Fruit fly (Drosophila melanogaster) whole organism, wandering third instar larva: ENCODE results near the gene CG7231.

Experiments
- Abd-B ChIP-seq: fragments of >200 bp; optimal IDR thresholded peaks from 2 replicates; lab custom pipeline; 2017; ENCODE audit warnings: missing biosample characterization, missing genetic modification characterization
- CG32264 ChIP-seq: fragments of 200-800 bp; sonication (Bioruptor generic); optimal IDR thresholded peaks from 2 replicates; lab custom pipeline; 2016; ENCODE audit warnings: missing biosample characterization, missing genetic modification characterization
- CG9705 ChIP-seq: fragments of 200-800 bp; sonication (Bioruptor generic); optimal IDR thresholded peaks from 2 replicates; lab custom pipeline; 2018; ENCODE audit warnings: missing biosample characterization, mild to moderate bottlenecking, missing genetic modification characterization
- CrebA ChIP-seq: fragments of 200-800 bp; sonication (Bioruptor generic); optimal IDR thresholded peaks from 2 replicates; lab custom pipeline; 2016; ENCODE audit warnings: missing biosample characterization, mild to moderate bottlenecking, missing genetic modification characterization, borderline replicate concordance
- Dfd ChIP-seq: fragments of >200 bp; optimal IDR thresholded peaks from 2 replicates; lab custom pipeline; 2017; ENCODE audit warnings: missing biosample characterization, missing genetic modification characterization
- Dif ChIP-seq: fragments of 200-275, 200-300 bp; sonication (Bioruptor generic); optimal IDR thresholded peaks from 2 replicates; lab custom pipeline; 2018; ENCODE audit warnings: missing biosample characterization, missing genetic modification characterization; ENCODE audit not compliant: partially characterized antibody
- GATAd ChIP-seq: sonication (Bioruptor generic); optimal IDR thresholded peaks from 2 replicates; lab custom pipeline; 2016; ENCODE audit warnings: missing biosample characterization, missing genetic modification characterization
- HLH106 ChIP-seq: fragments of 200-800 bp; optimal IDR thresholded peaks from 3 replicates; lab custom pipeline; 2019; ENCODE audit warnings: missing biosample characterization, mild to moderate bottlenecking, missing genetic modification characterization, moderate library complexity
- Hnf4 ChIP-seq: fragments of 200-800 bp; sonication (Bioruptor generic); optimal IDR thresholded peaks from 2 replicates; lab custom pipeline; 2016; ENCODE audit warnings: missing biosample characterization, mild to moderate bottlenecking, missing genetic modification characterization
- Hr78 ChIP-seq: fragments of >200 bp; optimal IDR thresholded peaks from 2 replicates; lab custom pipeline; 2017; ENCODE audit warnings: missing biosample characterization, missing genetic modification characterization
- Hr83 ChIP-seq: fragments of 200-300 bp; sonication (Bioruptor generic); optimal IDR thresholded peaks from 2 replicates; lab custom pipeline; 2016; ENCODE audit warnings: missing biosample characterization, mild to moderate bottlenecking, missing genetic modification characterization, moderate library complexity; ENCODE audit not compliant: poor library complexity, severe bottlenecking
- Jra ChIP-seq: sonication (Bioruptor generic); optimal IDR thresholded peaks from 2 replicates; lab custom pipeline; 2016; ENCODE audit warnings: missing biosample characterization, missing genetic modification characterization
- Mio ChIP-seq: sonication (Bioruptor generic); optimal IDR thresholded peaks from 2 replicates; lab custom pipeline; 2016; ENCODE audit warnings: missing biosample characterization, missing genetic modification characterization
- Myc ChIP-seq: fragments of >200 bp; optimal IDR thresholded peaks from 2 replicates; lab custom pipeline; 2017
- N ChIP-seq: fragments of >200 bp; optimal IDR thresholded peaks from 2 replicates; lab custom pipeline; 2018; ENCODE audit warnings: missing biosample characterization, missing external identifiers, missing genetic modification characterization
- OdsH ChIP-seq: fragments of 200-800 bp; sonication (Bioruptor generic); optimal IDR thresholded peaks from 2 replicates; lab custom pipeline; 2016; ENCODE audit warnings: missing biosample characterization, mild to moderate bottlenecking, missing genetic modification characterization
- Rel ChIP-seq, 2 experiments: fragments of 200-800 bp; sonication (Bioruptor generic) in 1 of 2; optimal IDR thresholded peaks; 2 replicates in 1 of 2; 3 replicates in 1 of 2; lab custom pipeline; 2016 to 2019; ENCODE audit warnings: mild to moderate bottlenecking in 2 of 2, missing biosample characterization in 2 of 2, missing genetic modification characterization in 2 of 2, moderate library complexity in 1 of 2
- Sp1 ChIP-seq: fragments of 200-800 bp; sonication (Bioruptor generic); optimal IDR thresholded peaks from 3 replicates; lab custom pipeline; 2019; ENCODE audit warnings: missing biosample characterization, mild to moderate bottlenecking, missing genetic modification characterization, moderate library complexity
- Vsx2 ChIP-seq: fragments of 200-300, 225-300 bp; sonication (Bioruptor generic); optimal IDR thresholded peaks from 2 replicates; lab custom pipeline; 2018; ENCODE audit warnings: missing biosample characterization, missing genetic modification characterization; ENCODE audit not compliant: partially characterized antibody
- br ChIP-seq: fragments of 200-800 bp; sonication (Bioruptor generic); optimal IDR thresholded peaks from 2 replicates; lab custom pipeline; 2016; ENCODE audit warnings: missing biosample characterization, missing genetic modification characterization
- brk ChIP-seq: fragments of 200-800 bp; sonication (Bioruptor generic); optimal IDR thresholded peaks from 2 replicates; lab custom pipeline; 2016; ENCODE audit warnings: missing biosample characterization, mild to moderate bottlenecking, missing genetic modification characterization
- dl ChIP-seq, 2 experiments: fragments of 175-275, 200-275 bp in 1 of 2; fragments of 200-275 bp in 1 of 2; sonication (Bioruptor generic); optimal IDR thresholded peaks; lab custom pipeline; 2018; ENCODE audit warnings: mild to moderate bottlenecking in 2 of 2, missing biosample characterization in 2 of 2, missing genetic modification characterization in 2 of 2, moderate library complexity in 2 of 2; ENCODE audit not compliant: partially characterized antibody in 2 of 2, insufficient read depth in 1 of 2
- dmrt93B ChIP-seq: fragments of 200-800 bp; sonication (Bioruptor generic); optimal IDR thresholded peaks from 2 replicates; lab custom pipeline; 2018; ENCODE audit warnings: missing biosample characterization, mild to moderate bottlenecking, missing genetic modification characterization
- dsf ChIP-seq: sonication (Bioruptor generic); optimal IDR thresholded peaks from 2 replicates; lab custom pipeline; 2016; ENCODE audit warnings: missing biosample characterization, missing genetic modification characterization, borderline replicate concordance
- ey ChIP-seq: fragments of 200-800 bp; sonication (Bioruptor generic); optimal IDR thresholded peaks from 2 replicates; lab custom pipeline; 2016; ENCODE audit warnings: missing biosample characterization, missing genetic modification characterization
- foxo ChIP-seq, 2 experiments: fragments of 200-800 bp; sonication (Bioruptor generic); optimal IDR thresholded peaks; 2 replicates in 1 of 2; 3 replicates in 1 of 2; lab custom pipeline; 2016 to 2017; ENCODE audit warnings: missing biosample characterization in 2 of 2, missing genetic modification characterization in 2 of 2
- fru ChIP-seq: fragments of 200-800 bp; sonication (Bioruptor generic); optimal IDR thresholded peaks from 3 replicates; lab custom pipeline; 2016; ENCODE audit warnings: missing biosample characterization, mild to moderate bottlenecking, missing genetic modification characterization
- h ChIP-seq: fragments of 200-800 bp; sonication (Bioruptor generic); optimal IDR thresholded peaks from 3 replicates; lab custom pipeline; 2016; ENCODE audit warnings: missing biosample characterization, mild to moderate bottlenecking, missing genetic modification characterization
- jim ChIP-seq: fragments of 175-275, 200-325 bp; sonication (Bioruptor generic); optimal IDR thresholded peaks from 2 replicates; lab custom pipeline; 2016; ENCODE audit warnings: missing biosample characterization, mild to moderate bottlenecking, missing genetic modification characterization
- lola ChIP-seq: fragments of >200 bp; optimal IDR thresholded peaks from 2 replicates; lab custom pipeline; 2017; ENCODE audit warnings: missing biosample characterization, missing genetic modification characterization
- pan ChIP-seq: fragments of >200 bp; optimal IDR thresholded peaks from 2 replicates; lab custom pipeline; 2017
- psq ChIP-seq: fragments of 200-800 bp; sonication (Bioruptor generic); optimal IDR thresholded peaks from 3 replicates; lab custom pipeline; 2017; ENCODE audit warnings: missing biosample characterization, mild to moderate bottlenecking, missing genetic modification characterization, moderate library complexity
- rgr ChIP-seq: fragments of 200-800 bp; sonication (Bioruptor generic); optimal IDR thresholded peaks from 3 replicates; lab custom pipeline; 2016; ENCODE audit warnings: missing biosample characterization, mild to moderate bottlenecking, missing genetic modification characterization
- sage ChIP-seq: fragments of 200-800 bp; sonication (Bioruptor generic); optimal IDR thresholded peaks from 2 replicates; lab custom pipeline; 2016; ENCODE audit warnings: missing biosample characterization, mild to moderate bottlenecking, missing genetic modification characterization
- sv ChIP-seq: fragments of 200-800 bp; sonication (Bioruptor generic); optimal IDR thresholded peaks from 3 replicates; lab custom pipeline; 2016; ENCODE audit warnings: missing biosample characterization, missing genetic modification characterization
- tai ChIP-seq: sonication (Bioruptor generic); optimal IDR thresholded peaks from 2 replicates; lab custom pipeline; 2016; ENCODE audit warnings: missing biosample characterization, missing genetic modification characterization
- usp ChIP-seq: fragments of >200 bp; optimal IDR thresholded peaks from 2 replicates; lab custom pipeline; 2017; ENCODE audit warnings: missing biosample characterization, missing genetic modification characterization
- woc ChIP-seq: sonication (Bioruptor generic); optimal IDR thresholded peaks from 2 replicates; lab custom pipeline; 2016; ENCODE audit warnings: missing biosample characterization, mild to moderate bottlenecking, missing genetic modification characterization

CG7231 gene

dm6 chr2L:7973470-7974207 lies 10.1 kb upstream of the CG7231 start:
- TF ChIP-seq psq (peak; percentile 63), Hnf4 (GFP tag; lab: Kevin White, UChicago) (peak; percentile 9), Abd-B (GFP tag; lab: Kevin White, UChicago) (no peak), Vsx2 (GFP tag; lab: Kevin White, UChicago) (peak; percentile 34), Myc (lab: Kevin White, UChicago) (no peak), jim (GFP tag; lab: Kevin White, UChicago) (peak; percentile 29), OdsH (GFP tag; lab: Kevin White, UChicago) (peak; percentile 76), sv (GFP tag; lab: Kevin White, UChicago) (no peak), Dfd (GFP tag; lab: Kevin White, UChicago) (peak; percentile 26), pan (lab: Kevin White, UChicago) (peak; percentile 61), woc (GFP tag; lab: Kevin White, UChicago) (peak; percentile 73), N (no peak), Hr78 (no peak), br (GFP tag; lab: Kevin White, UChicago) (peak; percentile 72), Hr83 (GFP tag; lab: Kevin White, UChicago) (peak; percentile 34), usp (GFP tag; lab: Kevin White, UChicago) (no peak), sage (GFP tag; lab: Kevin White, UChicago) (no peak), dsf (no peak), Rel (GFP tag; optimal IDR thresholded peaks at IDR 0.05; lab: Kevin White, UChicago) (no peak), Rel (tag; optimal IDR thresholded peaks at IDR 0.05; lab: Kevin White, UChicago) (peak; percentile 51), Sp1 (peak; percentile 70), lola (GFP tag; lab: Kevin White, UChicago) (no peak), CrebA (no peak), foxo (GFP tag; optimal IDR thresholded peaks at IDR 0.05; lab: Kevin White, UChicago) (peak in 1 of 2 experiments; percentile 80), CG9705 (GFP tag; lab: Kevin White, UChicago) (no peak), GATAd (GFP tag; lab: Kevin White, UChicago) (no peak), Jra (GFP tag; lab: Kevin White, UChicago) (no peak), dmrt93B (GFP tag; lab: Kevin White, UChicago) (peak; percentile 54), CG32264 (GFP tag; lab: Kevin White, UChicago) (no peak), dl (GFP tag; optimal IDR thresholded peaks at IDR 0.05; lab: Kevin White, UChicago; ENCODE audit: insufficient read depth in 1 of 2, partially characterized antibody in 2 of 2) (peak in 1 of 2 experiments; percentile 24), rgr (GFP tag; lab: Kevin White, UChicago) (peak; percentile 57), fru (GFP tag; lab: Kevin White, UChicago) (peak; percentile 73), ey (GFP tag; lab: Kevin White, UChicago) (peak; percentile 79), Mio (GFP tag; lab: Kevin White, UChicago) (no peak), h (GFP tag; lab: Kevin White, UChicago) (peak; percentile 61), tai (GFP tag; lab: Kevin White, UChicago) (no peak), HLH106 (tag; lab: Kevin White, UChicago) (peak; percentile 62), brk (GFP tag; lab: Kevin White, UChicago) (peak; percentile 33), Dif (GFP tag; lab: Kevin White, UChicago) (peak; percentile 50)

DNA sequence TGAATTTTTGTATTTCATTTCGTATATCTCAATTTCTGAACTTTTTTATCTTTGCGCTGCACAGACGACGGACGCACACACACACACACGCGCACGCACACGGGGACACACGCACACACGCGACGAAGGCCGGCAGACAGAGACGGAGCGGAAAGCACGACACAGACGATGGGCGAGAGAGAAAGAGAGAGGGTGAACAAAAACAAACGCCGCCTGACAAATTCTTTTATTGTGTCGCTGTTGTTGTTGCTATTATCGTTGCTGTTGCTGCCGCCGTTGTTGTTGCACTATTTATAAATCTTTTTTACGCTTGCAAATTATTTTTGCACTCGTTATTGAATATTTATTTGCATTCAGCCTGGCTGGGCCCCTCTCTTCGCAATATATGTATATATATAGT lies 7.0 kb upstream of the CG7231 start:
- TF ChIP-seq dsf (no peak), dl (GFP tag; optimal IDR thresholded peaks at IDR 0.05; lab: Kevin White, UChicago; ENCODE audit: insufficient read depth in 1 of 2, partially characterized antibody in 2 of 2) (peak in 1 of 2 experiments; percentile 30), Dfd (GFP tag; lab: Kevin White, UChicago) (peak; percentile 97), brk (GFP tag; lab: Kevin White, UChicago) (no peak), usp (GFP tag; lab: Kevin White, UChicago) (no peak), N (peak; percentile 90), lola (GFP tag; lab: Kevin White, UChicago) (peak; percentile 65), foxo (GFP tag; optimal IDR thresholded peaks at IDR 0.05; lab: Kevin White, UChicago) (no peak), woc (GFP tag; lab: Kevin White, UChicago) (no peak), Rel (GFP tag; optimal IDR thresholded peaks at IDR 0.05; lab: Kevin White, UChicago) (no peak), Rel (tag; optimal IDR thresholded peaks at IDR 0.05; lab: Kevin White, UChicago) (peak; percentile 1), Abd-B (GFP tag; lab: Kevin White, UChicago) (no peak), rgr (GFP tag; lab: Kevin White, UChicago) (peak; percentile 27), pan (lab: Kevin White, UChicago) (peak; percentile 73), CrebA (no peak), h (GFP tag; lab: Kevin White, UChicago) (peak; percentile 34), Dif (GFP tag; lab: Kevin White, UChicago) (peak; percentile 64), psq (peak; percentile 32), Sp1 (no peak)
